Worm (Caenorhabditis elegans) whole organism, L3 larva: ENCODE data around the gene Y39G8B.5.

Experiments used
- ama-1 ChIP-seq: fragments of 150-350 bp; optimal IDR thresholded peaks from 2 replicates; lab custom pipeline; 2018
- ceh-82 ChIP-seq: fragments of 150-350 bp; optimal IDR thresholded peaks from 2 replicates; lab custom pipeline; 2014; ENCODE audit warnings: missing biosample characterization, missing genetic modification characterization
- elt-3 ChIP-seq, 3 experiments: fragments of 150-350 bp in 1 of 3; sonication (generic microtip) in 2 of 3; optimal IDR thresholded peaks; 2 replicates in 2 of 3; 4 replicates in 1 of 3; lab custom pipeline; 2014 to 2017; ENCODE audit warnings: missing biosample characterization in 3 of 3, missing genetic modification characterization in 3 of 3
- fkh-10 ChIP-seq: sonication (generic microtip); optimal IDR thresholded peaks from 2 replicates; lab custom pipeline; 2017; ENCODE audit warnings: missing biosample characterization, missing genetic modification reagents, missing genetic modification characterization
- lsy-12 ChIP-seq: sonication (generic microtip); optimal IDR thresholded peaks from 2 replicates; lab custom pipeline; 2016; ENCODE audit warnings: mild to moderate bottlenecking, missing genetic modification characterization, missing compliant biosample characterization
- mdl-1 ChIP-seq: fragments of 150-350 bp; optimal IDR thresholded peaks from 2 replicates; lab custom pipeline; 2014; ENCODE audit warnings: missing biosample characterization, missing genetic modification characterization
- nhr-67 ChIP-seq: fragments of 150-350 bp; optimal IDR thresholded peaks from 2 replicates; lab custom pipeline; 2014; ENCODE audit warnings: missing biosample characterization, missing genetic modification characterization
- skn-1 ChIP-seq: fragments of 150-350 bp; optimal IDR thresholded peaks from 2 replicates; lab custom pipeline; 2014; ENCODE audit warnings: missing biosample characterization, missing genetic modification characterization
- unc-39 ChIP-seq: sonication (generic microtip); optimal IDR thresholded peaks from 4 replicates; lab custom pipeline; 2017; ENCODE audit warnings: missing biosample characterization, missing genetic modification characterization
- unc-62 ChIP-seq: fragments of 150-350 bp; sonication (generic microtip); optimal IDR thresholded peaks from 4 replicates; lab custom pipeline; 2014; ENCODE audit warnings: missing biosample characterization, missing genetic modification reagents, missing genetic modification characterization
- ztf-11 ChIP-seq: fragments of 150-350 bp; optimal IDR thresholded peaks from 2 replicates; lab custom pipeline; 2014; ENCODE audit warnings: missing biosample characterization, missing genetic modification characterization
- ztf-4 ChIP-seq: fragments of 150-350 bp; optimal IDR thresholded peaks from 2 replicates; lab custom pipeline; 2014; ENCODE audit warnings: missing biosample characterization, missing genetic modification characterization

DNA sequence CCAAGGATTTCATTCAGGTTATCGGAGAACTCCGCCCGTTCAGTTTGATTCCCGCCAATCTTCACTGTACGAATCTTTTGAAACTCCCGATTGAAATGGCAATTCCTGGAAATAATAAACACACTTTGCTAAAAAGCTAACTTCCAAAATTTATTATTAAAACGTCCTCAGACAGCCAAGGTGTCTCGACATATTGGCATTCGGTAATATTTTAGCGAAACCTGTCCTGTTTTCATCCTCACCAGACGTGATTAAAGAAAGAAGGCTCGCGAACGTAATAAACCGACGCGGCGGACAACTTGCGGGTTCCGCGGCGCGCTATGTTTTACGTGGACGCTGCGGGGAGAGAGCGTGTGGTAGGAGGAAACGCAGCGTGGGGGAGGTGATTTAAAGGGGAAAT is 26.6 kb upstream of the Y39G8B.5 start:
- TF ChIP-seq ama-1 (lab: Kevin White, UChicago) (peak; percentile 98), unc-62 (GFP tag; lab: Kevin White, UChicago) (no peak), lsy-12 (peak; percentile 84), fkh-10 (GFP tag; lab: Kevin White, UChicago) (no peak), unc-39 (tag; lab: Kevin White, UChicago) (no peak), ztf-11 (tag; lab: Kevin White, UChicago) (no peak), ztf-4 (tag; lab: Kevin White, UChicago) (no peak), elt-3 (tag; optimal IDR thresholded peaks at IDR 0.05; lab: Kevin White, UChicago) (no peak), mdl-1 (tag; lab: Kevin White, UChicago) (no peak), ceh-82 (peak; percentile 55), nhr-67 (tag; lab: Kevin White, UChicago) (no peak), skn-1 (tag; lab: Kevin White, UChicago) (peak; percentile 39)
